Worm (Caenorhabditis elegans): ENCODE measurements around the gene mans-3.

mans-3 gene

DNA sequence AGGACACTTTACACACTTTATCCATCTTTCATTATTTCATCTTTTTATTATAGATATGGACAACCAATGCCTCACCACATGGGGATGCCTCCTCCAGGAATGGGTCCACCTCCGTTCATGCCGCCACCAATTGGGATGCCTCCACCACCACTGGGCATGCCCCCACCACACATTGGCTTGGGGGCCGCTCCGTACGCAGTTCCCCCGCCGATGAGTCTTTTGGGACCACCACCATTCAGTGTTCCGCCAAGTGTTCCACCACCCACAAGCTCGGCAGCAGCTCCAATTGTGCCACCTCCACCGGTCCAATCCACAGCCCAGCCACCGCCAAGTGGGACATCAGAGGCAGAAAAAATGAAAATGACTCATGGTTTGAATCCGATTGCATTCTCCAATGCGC lies 49.6 kb downstream of the mans-3 start:
- no peak for TF ChIP-seq ceh-13 (GFP tag; optimal IDR thresholded peaks at IDR 0.05)
- peak; percentile 50 for TF ChIP-seq aly-1 (tag; optimal IDR thresholded peaks at IDR 0.05)

DNA sequence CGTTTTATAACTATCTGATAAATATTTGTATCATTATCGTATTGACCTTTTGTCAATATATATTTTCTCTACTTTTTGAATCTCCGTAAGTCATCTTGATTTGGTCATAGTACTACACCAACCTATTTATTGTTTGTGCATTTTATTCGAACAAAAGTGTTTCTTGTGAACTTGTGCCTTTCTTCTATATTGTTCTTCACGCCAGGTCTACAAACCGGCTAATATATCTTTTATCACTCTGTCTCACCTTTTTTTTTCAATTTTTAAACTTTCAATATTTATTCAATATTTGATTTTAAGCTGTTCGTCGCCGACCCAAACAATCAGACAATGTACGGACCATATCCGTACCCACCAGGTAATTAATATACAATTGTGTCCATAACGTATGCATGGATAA lies 50.9 kb downstream of the mans-3 start, which contains the start of gene hrpa-2:
Gene hrpa-2, plus strand, starts transcription at position 301 of the 400 bp plus-strand sequence.
- TF ChIP-seq flt-1 (GFP tag; IDR thresholded peaks at IDR 0.05) (no peak), sea-1 (GFP tag; conservative IDR thresholded peaks at IDR 0.05) (no peak), tbx-37 (GFP tag; conservative IDR thresholded peaks at IDR 0.05) (no peak), pes-1 (GFP tag; IDR thresholded peaks at IDR 0.05) (no peak), hnd-1 (tag; optimal IDR thresholded peaks at IDR 0.05) (no peak), hmg-4 (GFP tag; optimal IDR thresholded peaks at IDR 0.05) (no peak), ets-7 (tag; optimal IDR thresholded peaks at IDR 0.05) (no peak), tbx-11 (GFP tag; IDR thresholded peaks at IDR 0.05) (no peak), scrt-1 (GFP tag; IDR thresholded peaks at IDR 0.05) (no peak)

DNA sequence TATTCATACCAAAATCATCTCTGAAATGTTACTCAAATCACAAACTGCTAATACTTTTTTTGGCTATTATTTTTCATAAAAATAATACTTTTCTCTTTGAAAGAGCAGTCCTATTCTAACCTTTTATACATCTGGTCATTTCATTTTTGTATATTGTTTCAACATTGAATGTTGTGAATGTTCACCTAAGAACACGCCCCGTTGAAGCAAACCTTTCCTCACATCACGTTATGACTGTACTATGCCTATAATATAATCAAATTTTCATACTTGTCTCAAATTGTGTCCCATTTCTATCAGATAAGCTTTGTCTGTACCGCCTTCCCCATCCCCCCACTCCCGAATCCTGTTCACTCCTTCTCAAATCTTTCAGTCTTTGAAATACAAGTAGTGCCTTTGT lies 53.1 kb downstream of the mans-3 start:
- no peak for TF ChIP-seq ama-1 (optimal IDR thresholded peaks at IDR 0.05)
- TF ChIP-seq tbx-37 (GFP tag; conservative IDR thresholded peaks at IDR 0.05), result no peak
- TF ChIP-seq flt-1 (GFP tag; IDR thresholded peaks at IDR 0.05), result no peak
- TF ChIP-seq hmg-4 (GFP tag; optimal IDR thresholded peaks at IDR 0.05), result no peak
- TF ChIP-seq tra-4 (tag; optimal IDR thresholded peaks at IDR 0.05), result no peak
- TF ChIP-seq aly-1 (tag; optimal IDR thresholded peaks at IDR 0.05), result no peak
- TF ChIP-seq sea-1 (GFP tag; conservative IDR thresholded peaks at IDR 0.05), result no peak
- no peak for TF ChIP-seq hnd-1 (tag; optimal IDR thresholded peaks at IDR 0.05)
- TF ChIP-seq hmbx-1 (tag; optimal IDR thresholded peaks at IDR 0.05), result no peak
- TF ChIP-seq F13C5.2 (tag; optimal IDR thresholded peaks at IDR 0.05), result no peak
- TF ChIP-seq ceh-36 (tag; optimal IDR thresholded peaks at IDR 0.05), result no peak
- no peak for TF ChIP-seq B0310.2 (tag; optimal IDR thresholded peaks at IDR 0.05)

Data from whole organism, early embryonic.